Fruit fly (Drosophila melanogaster): ENCODE results near the gene Vha13.

Gene Vha13

DNA sequence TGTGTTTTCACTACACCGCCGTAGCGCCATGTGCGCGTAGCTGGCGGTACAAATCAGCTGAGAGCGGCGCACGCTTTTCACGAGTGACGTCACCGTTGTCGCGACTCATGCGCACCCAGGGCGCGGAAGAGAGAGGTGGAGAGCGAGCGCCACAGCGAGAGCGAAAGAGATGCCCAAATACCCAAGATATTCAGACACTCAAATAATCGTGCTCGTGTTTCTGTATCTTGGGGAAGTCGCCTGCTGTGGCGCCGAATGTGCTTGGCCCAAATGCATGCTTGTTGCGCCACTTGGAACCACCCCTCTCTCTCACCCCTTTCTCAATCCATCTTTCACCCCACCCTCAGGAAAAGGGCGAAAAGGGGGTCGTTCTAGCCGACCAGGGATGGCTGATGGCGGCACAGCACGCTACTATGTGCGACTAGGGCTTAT lies 11.5 kb downstream of the Vha13 start, which contains the start of gene CG6231 (continued):
- TF ChIP-seq CG3847 (GFP tag; IDR thresholded peaks at IDR 0.05) (no peak), CG32532 (GFP tag; IDR thresholded peaks at IDR 0.05) (peak; percentile 27; the same call in 1 of the 2 replicates)

DNA sequence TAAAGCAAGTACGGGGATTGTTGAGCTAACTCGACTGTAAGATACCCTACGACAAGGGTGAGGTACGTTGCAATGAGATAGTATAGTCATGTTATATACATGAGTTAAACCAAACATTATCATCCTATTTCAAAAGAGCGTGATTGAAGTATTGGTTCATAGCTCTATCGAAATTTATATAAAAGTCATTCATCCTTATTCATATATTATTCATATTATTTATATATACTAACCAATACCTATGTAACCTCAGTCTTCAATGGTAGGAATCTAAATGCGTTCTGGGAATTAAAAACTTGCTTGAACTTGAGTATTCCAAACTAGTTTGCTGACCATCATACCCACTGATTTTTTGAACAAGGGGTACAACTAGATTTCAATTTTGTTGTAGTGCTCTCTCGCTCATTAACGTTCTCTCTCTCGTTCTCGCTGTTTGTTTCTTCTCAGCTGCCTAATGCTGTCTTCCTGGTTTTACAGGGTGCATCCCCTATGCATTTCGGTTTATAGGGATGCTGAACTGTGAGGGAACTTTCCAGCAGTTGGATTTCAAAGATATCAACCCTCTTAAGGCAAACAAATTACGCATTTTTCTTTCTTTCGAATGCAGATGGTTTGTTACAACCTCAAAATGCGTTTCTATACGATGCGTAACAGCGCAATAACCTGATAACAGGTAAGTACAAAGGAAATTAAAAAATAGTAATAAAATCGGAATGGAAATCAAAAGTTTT lies 16.2 kb downstream of the Vha13 start:
- TF ChIP-seq Hmr (GFP tag; optimal IDR thresholded peaks at IDR 0.05) (peak; percentile 18), CG7271 (tag; optimal IDR thresholded peaks at IDR 0.05) (no peak), dimm (GFP tag; IDR thresholded peaks at IDR 0.05) (no peak), CG6654 (GFP tag; optimal IDR thresholded peaks at IDR 0.05) (no peak), CG6683 (GFP tag; optimal IDR thresholded peaks at IDR 0.05) (no peak), da (GFP tag; optimal IDR thresholded peaks at IDR 0.05) (no peak), CG10209 (GFP tag; optimal IDR thresholded peaks at IDR 0.05) (peak; percentile 6), ssp (GFP tag; IDR thresholded peaks at IDR 0.05) (no peak), dan (GFP tag; IDR thresholded peaks at IDR 0.05) (no peak), HmgZ (tag; optimal IDR thresholded peaks at IDR 0.05) (no peak), CG9932 (GFP tag; IDR thresholded peaks at IDR 0.05) (no peak), Mad (GFP tag; optimal IDR thresholded peaks at IDR 0.05) (no peak), CG8478 (optimal IDR thresholded peaks at IDR 0.05) (no peak), CG17912 (GFP tag; optimal IDR thresholded peaks at IDR 0.05) (no peak), Dip2 (GFP tag; IDR thresholded peaks at IDR 0.05) (no peak), CG17361 (GFP tag; IDR thresholded peaks at IDR 0.05) (peak; percentile 87), hth (optimal IDR thresholded peaks at IDR 0.05) (no peak), pum (GFP tag; optimal IDR thresholded peaks at IDR 0.05) (no peak), CG5180 (GFP tag; optimal IDR thresholded peaks at IDR 0.05) (peak; percentile 32), Mes4 (GFP tag; optimal IDR thresholded peaks at IDR 0.05) (no peak), tll (GFP tag; optimal IDR thresholded peaks at IDR 0.05) (peak in 1 of 2 experiments; percentile 53), CG2889 (GFP tag; IDR thresholded peaks at IDR 0.05) (no peak), slbo (GFP tag; IDR thresholded peaks at IDR 0.05) (no peak), CG15011 (GFP tag; optimal IDR thresholded peaks at IDR 0.05) (peak; percentile 43), CG17612 (GFP tag; IDR thresholded peaks at IDR 0.05) (no peak), en (GFP tag; optimal IDR thresholded peaks at IDR 0.05) (no peak), CG13624 (GFP tag; optimal IDR thresholded peaks at IDR 0.05) (no peak), seq (GFP tag; IDR thresholded peaks at IDR 0.05) (no peak), Hr51 (GFP tag; optimal IDR thresholded peaks at IDR 0.05) (peak in 1 of 2 experiments; percentile 5), E2f2 (GFP tag; IDR thresholded peaks at IDR 0.05) (peak; percentile 9; the same call in 1 of the 2 replicates), CG3163 (GFP tag; optimal IDR thresholded peaks at IDR 0.05) (no peak), hbn (GFP tag; IDR thresholded peaks at IDR 0.05; ENCODE audit: partially characterized antibody) (no peak), Nf-YB (GFP tag; optimal IDR thresholded peaks at IDR 0.05) (no peak), CG16863 (GFP tag; optimal IDR thresholded peaks at IDR 0.05) (no peak), CG8359 (GFP tag; optimal IDR thresholded peaks at IDR 0.05; ENCODE audit: borderline replicate concordance) (peak; percentile 37), CG14860 (GFP tag; IDR thresholded peaks at IDR 0.05; ENCODE audit: partially characterized antibody) (no peak), Sry-β (GFP tag; optimal IDR thresholded peaks at IDR 0.05) (no peak), CG14965 (GFP tag; optimal IDR thresholded peaks at IDR 0.05; ENCODE audit: borderline replicate concordance) (no peak), CG7928 (GFP tag; optimal IDR thresholded peaks at IDR 0.05) (no peak), CrebB (tag; optimal IDR thresholded peaks at IDR 0.05) (no peak), bsh (GFP tag; optimal IDR thresholded peaks at IDR 0.05) (no peak), CG12942 (GFP tag; optimal IDR thresholded peaks at IDR 0.05) (no peak), eyg (GFP tag; optimal IDR thresholded peaks at IDR 0.05) (no peak), CG2199 (GFP tag; IDR thresholded peaks at IDR 0.05) (peak; percentile 75; the same call in 1 of the 3 replicates), Ravus (GFP tag; IDR thresholded peaks at IDR 0.05) (no peak), CG1647 (GFP tag; optimal IDR thresholded peaks at IDR 0.05) (no peak)
